Worm (Caenorhabditis elegans) whole organism, young adult: ENCODE data around the gene try-1.
A peak's percentile ranks its signal among the peaks of the same experiment; 100 is the strongest.

Source experiments
- B0019.2 ChIP-seq: fragments of 200-800 bp; sonication (Bioruptor generic); conservative IDR thresholded peaks from 2 replicates; pipeline ENCODE4 v1.3.6; 2022; ENCODE audit warnings: missing genetic modification reagents, missing genetic modification characterization, missing compliant biosample characterization
- B0035.1 ChIP-seq: sonication (generic microtip); optimal IDR thresholded peaks from 2 replicates; lab custom pipeline; 2016; ENCODE audit warnings: missing genetic modification characterization, mild to moderate bottlenecking, missing compliant biosample characterization, missing genotype, missing genetic modification reagents
- B0261.1 ChIP-seq: sonication (generic microtip); optimal IDR thresholded peaks from 2 replicates; lab custom pipeline; 2016; ENCODE audit warnings: mild to moderate bottlenecking, missing genetic modification characterization, moderate library complexity, missing compliant biosample characterization
- C06A6.2 ChIP-seq: fragments of 200-800 bp; sonication (Bioruptor generic); conservative IDR thresholded peaks from 2 replicates; pipeline ENCODE4 v1.3.6; 2022; ENCODE audit warnings: missing genetic modification characterization, missing compliant biosample characterization
- F23B12.7 ChIP-seq: sonication (generic microtip); optimal IDR thresholded peaks from 2 replicates; lab custom pipeline; 2017; ENCODE audit warnings: missing genetic modification characterization, mild to moderate bottlenecking, missing compliant biosample characterization, antibody characterized with exemption, moderate library complexity; ENCODE audit not compliant: insufficient read depth
- F57A8.1 ChIP-seq: fragments of 200-800 bp; sonication (Bioruptor generic); optimal IDR thresholded peaks from 2 replicates; lab custom pipeline; 2018; ENCODE audit warnings: mild to moderate bottlenecking, missing genetic modification characterization, moderate library complexity, missing compliant biosample characterization
- Y53G8AR.9 ChIP-seq: fragments of 200-800 bp; sonication (Bioruptor generic); conservative IDR thresholded peaks from 2 replicates; pipeline ENCODE4 v1.3.6; 2022; ENCODE audit warnings: missing genetic modification reagents, missing genetic modification characterization, missing compliant biosample characterization
- Y56A3A.18 ChIP-seq: fragments of 200-800 bp; sonication (Bioruptor generic); IDR thresholded peaks from 2 replicates; pipeline ENCODE4 v1.3.6; 2022; ENCODE audit warnings: missing genetic modification reagents, missing genetic modification characterization, missing compliant biosample characterization
- ZK185.1 ChIP-seq: sonication (generic microtip); optimal IDR thresholded peaks from 2 replicates; lab custom pipeline; 2016; ENCODE audit warnings: mild to moderate bottlenecking, missing genetic modification characterization, missing compliant biosample characterization; ENCODE audit not compliant: poor library complexity, severe bottlenecking
- akir-1 ChIP-seq: fragments of 200-800 bp; sonication (Bioruptor generic); optimal IDR thresholded peaks from 2 replicates; lab custom pipeline; 2018; ENCODE audit warnings: mild to moderate bottlenecking, missing genetic modification characterization, moderate library complexity, missing compliant biosample characterization
- aptf-3 ChIP-seq: fragments of 200-800 bp; sonication (Bioruptor generic); IDR thresholded peaks from 2 replicates; pipeline ENCODE4 v1.3.6; 2022; ENCODE audit warnings: missing genetic modification characterization, missing compliant biosample characterization
- ceh-100 ChIP-seq: fragments of 200-800 bp; sonication (Bioruptor generic); IDR thresholded peaks from 2 replicates; pipeline ENCODE4 v1.3.6; 2022; ENCODE audit warnings: missing genetic modification reagents, missing genetic modification characterization, missing compliant biosample characterization
- ceh-58 ChIP-seq: fragments of 200-800 bp; sonication (Bioruptor generic); IDR thresholded peaks from 2 replicates; pipeline ENCODE4 v1.3.6; 2022; ENCODE audit warnings: missing genetic modification characterization, missing compliant biosample characterization
- ceh-91 ChIP-seq: fragments of 200-800 bp; sonication (Bioruptor generic); IDR thresholded peaks from 2 replicates; pipeline ENCODE4 v1.3.6; 2022; ENCODE audit warnings: missing genetic modification reagents, missing genetic modification characterization, missing compliant biosample characterization
- die-1 ChIP-seq: sonication (generic microtip); optimal IDR thresholded peaks from 2 replicates; lab custom pipeline; 2016; ENCODE audit warnings: missing genotype, mild to moderate bottlenecking, missing genetic modification characterization, missing compliant biosample characterization
- dox-1 ChIP-seq: fragments of 200-800 bp; sonication (Bioruptor generic); IDR thresholded peaks from 2 replicates; pipeline ENCODE4 v1.3.6; 2022; ENCODE audit warnings: missing genetic modification reagents, missing genetic modification characterization, missing compliant biosample characterization
- dpl-1 ChIP-seq: fragments of 150-350 bp; optimal IDR thresholded peaks from 2 replicates; lab custom pipeline; 2014; ENCODE audit warnings: missing biosample characterization, missing genetic modification reagents, missing genetic modification characterization
- efl-1 ChIP-seq: fragments of 150-350 bp; optimal IDR thresholded peaks from 2 replicates; lab custom pipeline; 2014; ENCODE audit warnings: missing biosample characterization, missing genetic modification reagents, missing genetic modification characterization
- egrh-3 ChIP-seq: fragments of 200-800 bp; sonication (Bioruptor generic); IDR thresholded peaks from 2 replicates; pipeline ENCODE4 v1.3.6; 2022; ENCODE audit warnings: missing genetic modification reagents, missing genetic modification characterization, missing compliant biosample characterization
- gei-17 ChIP-seq: fragments of 200-800 bp; sonication (Bioruptor generic); optimal IDR thresholded peaks from 2 replicates; lab custom pipeline; 2018; ENCODE audit warnings: mild to moderate bottlenecking, missing genetic modification characterization, missing compliant biosample characterization
- him-1 ChIP-seq: sonication (generic microtip); optimal IDR thresholded peaks from 2 replicates; lab custom pipeline; 2016; ENCODE audit warnings: missing genotype, missing genetic modification reagents, missing genetic modification characterization, missing compliant biosample characterization
- hlh-12 ChIP-seq: sonication (generic microtip); optimal IDR thresholded peaks from 2 replicates; lab custom pipeline; 2016; ENCODE audit warnings: missing genetic modification characterization, missing compliant biosample characterization
- hmg-1.2 ChIP-seq: fragments of 200-800 bp; sonication (Bioruptor generic); IDR thresholded peaks from 2 replicates; pipeline ENCODE4 v1.3.6; 2022; ENCODE audit warnings: missing genetic modification reagents, missing genetic modification characterization, missing compliant biosample characterization
- hrde-1 ChIP-seq: sonication (generic microtip); optimal IDR thresholded peaks from 2 replicates; lab custom pipeline; 2016; ENCODE audit warnings: missing genetic modification characterization, mild to moderate bottlenecking, missing compliant biosample characterization, moderate library complexity, missing genotype, missing genetic modification reagents, borderline replicate concordance
- let-607 ChIP-seq, 2 experiments: fragments of 200-800 bp in 1 of 2; sonication (Bioruptor generic) in 1 of 2; sonication (generic microtip) in 1 of 2; optimal IDR thresholded peaks; 2 replicates each; lab custom pipeline; 2016 to 2018; ENCODE audit warnings: mild to moderate bottlenecking in 2 of 2, missing compliant biosample characterization in 2 of 2, missing genetic modification characterization in 2 of 2, moderate library complexity in 2 of 2, missing genotype in 1 of 2
- lin-40 ChIP-seq: sonication (generic microtip); optimal IDR thresholded peaks from 2 replicates; lab custom pipeline; 2016; ENCODE audit warnings: missing genetic modification characterization, mild to moderate bottlenecking, missing compliant biosample characterization, missing genotype, missing genetic modification reagents
- lsl-1 ChIP-seq: fragments of 200-800 bp; sonication (Bioruptor generic); optimal IDR thresholded peaks from 2 replicates; lab custom pipeline; 2018; ENCODE audit warnings: mild to moderate bottlenecking, missing genetic modification characterization, moderate library complexity, missing compliant biosample characterization
- lsy-27 ChIP-seq: sonication (generic microtip); optimal IDR thresholded peaks from 2 replicates; lab custom pipeline; 2017; ENCODE audit warnings: missing genetic modification characterization, mild to moderate bottlenecking, missing compliant biosample characterization, antibody characterized with exemption, missing genotype, borderline replicate concordance; ENCODE audit not compliant: insufficient read depth
- madf-10 ChIP-seq: sonication (generic microtip); optimal IDR thresholded peaks from 2 replicates; lab custom pipeline; 2016; ENCODE audit warnings: mild to moderate bottlenecking, missing genetic modification characterization, missing compliant biosample characterization
- madf-3 ChIP-seq: fragments of 200-800 bp; sonication (Bioruptor generic); IDR thresholded peaks from 2 replicates; pipeline ENCODE4 v1.3.6; 2022; ENCODE audit warnings: missing genetic modification reagents, missing genetic modification characterization, missing compliant biosample characterization
- mes-4 ChIP-seq: sonication (generic microtip); optimal IDR thresholded peaks from 2 replicates; lab custom pipeline; 2016; ENCODE audit warnings: missing genotype, missing genetic modification characterization, missing compliant biosample characterization
- nhr-120 ChIP-seq: fragments of 200-800 bp; sonication (Bioruptor generic); IDR thresholded peaks from 2 replicates; pipeline ENCODE4 v1.3.6; 2022; ENCODE audit warnings: missing genetic modification characterization, missing compliant biosample characterization
- nhr-90 ChIP-seq: sonication (generic microtip); optimal IDR thresholded peaks from 2 replicates; lab custom pipeline; 2016; ENCODE audit warnings: missing genotype, mild to moderate bottlenecking, missing genetic modification characterization, missing compliant biosample characterization
- pbrm-1 ChIP-seq: fragments of 200-800 bp; sonication (Bioruptor generic); IDR thresholded peaks from 2 replicates; pipeline ENCODE4 v1.3.6; 2022; ENCODE audit warnings: missing genetic modification reagents, missing genetic modification characterization, missing compliant biosample characterization
- pha-4 ChIP-seq: fragments of 150-350 bp; sonication (generic microtip); optimal IDR thresholded peaks from 2 replicates; lab custom pipeline; 2014; ENCODE audit warnings: missing biosample characterization, missing genetic modification reagents, missing genetic modification characterization
- rcor-1 ChIP-seq: fragments of 200-800 bp; sonication (Bioruptor generic); IDR thresholded peaks from 2 replicates; pipeline ENCODE4 v1.3.6; 2022; ENCODE audit warnings: missing genetic modification reagents, missing genetic modification characterization, missing compliant biosample characterization
- rec-8 ChIP-seq, 2 experiments: sonication (generic microtip); optimal IDR thresholded peaks; 2 replicates each; lab custom pipeline; 2016; ENCODE audit warnings: mild to moderate bottlenecking in 2 of 2, missing genetic modification characterization in 2 of 2, missing genetic modification reagents in 2 of 2, missing genotype in 2 of 2, missing biosample characterization in 1 of 2, missing compliant biosample characterization in 1 of 2, moderate library complexity in 1 of 2
- rpc-1 ChIP-seq, 2 experiments: fragments of 150-350 bp in 1 of 2; sonication (generic microtip) in 1 of 2; optimal IDR thresholded peaks; 2 replicates each; lab custom pipeline; 2014 to 2018; ENCODE audit warnings: missing biosample characterization in 1 of 2, missing genetic modification characterization in 1 of 2, missing genetic modification reagents in 1 of 2, missing genotype in 1 of 2
- snpc-1.1 ChIP-seq: sonication (generic microtip); optimal IDR thresholded peaks from 2 replicates; lab custom pipeline; 2017; ENCODE audit warnings: missing genetic modification characterization, mild to moderate bottlenecking, missing compliant biosample characterization, antibody characterized with exemption, moderate library complexity, missing genotype, missing genetic modification reagents; ENCODE audit not compliant: insufficient read depth
- snpc-4 ChIP-seq, 5 experiments: fragments of 150-350 bp in 1 of 5; sonication (generic microtip) in 4 of 5; optimal IDR thresholded peaks; 2 replicates each; lab custom pipeline; 2014 to 2018; ENCODE audit warnings: missing genetic modification characterization in 5 of 5, missing biosample characterization in 3 of 5, antibody characterized with exemption in 2 of 5, mild to moderate bottlenecking in 2 of 5, missing compliant biosample characterization in 2 of 5, missing genotype in 2 of 5, moderate library complexity in 2 of 5, missing genetic modification reagents in 1 of 5
- somi-1 ChIP-seq: fragments of 200-800 bp; sonication (Bioruptor generic); optimal IDR thresholded peaks from 2 replicates; lab custom pipeline; 2018; ENCODE audit warnings: mild to moderate bottlenecking, missing genetic modification characterization, missing compliant biosample characterization
- tbp1 ChIP-seq: fragments of 200-800 bp; sonication (Bioruptor generic); optimal IDR thresholded peaks from 2 replicates; lab custom pipeline; 2018; ENCODE audit warnings: mild to moderate bottlenecking, missing genetic modification characterization, missing compliant biosample characterization
- unc-62 ChIP-seq: fragments of 150-350 bp; optimal IDR thresholded peaks from 2 replicates; lab custom pipeline; 2014; ENCODE audit warnings: missing biosample characterization, missing genetic modification reagents, missing genetic modification characterization
- ztf-25 ChIP-seq: fragments of 200-800 bp; sonication (Bioruptor generic); IDR thresholded peaks from 2 replicates; pipeline ENCODE4 v1.3.6; 2022; ENCODE audit warnings: missing genetic modification reagents, missing genetic modification characterization, missing compliant biosample characterization
- ztf-28 ChIP-seq: fragments of 200-800 bp; sonication (Bioruptor generic); IDR thresholded peaks from 2 replicates; pipeline ENCODE4 v1.3.6; 2022; ENCODE audit warnings: missing genetic modification reagents, missing genetic modification characterization, missing compliant biosample characterization

Gene try-1

DNA sequence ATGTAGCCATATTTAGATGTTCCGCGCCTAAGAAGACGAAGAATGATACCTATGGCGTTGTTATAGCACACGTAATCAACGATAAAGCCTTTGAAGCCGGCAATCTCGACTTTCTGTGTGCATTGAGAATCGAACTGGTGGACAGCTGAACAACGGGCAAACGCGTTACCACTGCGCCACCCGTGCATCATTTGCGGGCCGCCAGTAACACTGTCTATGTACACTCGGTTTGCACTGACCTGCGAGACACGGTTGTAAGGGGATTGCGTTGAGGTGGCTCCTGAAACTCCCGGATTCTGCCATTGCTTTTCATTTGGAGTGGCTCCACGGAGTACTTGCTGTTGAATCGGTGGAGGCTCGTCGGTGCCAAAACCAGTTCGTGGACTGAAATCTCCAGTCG is 6.9 kb downstream of the try-1 start (continued):
- TF ChIP-seq hlh-12 (tag; lab: Kevin White, UChicago) (no peak), lin-40 (tag; lab: Kevin White, UChicago) (peak; percentile 32), rec-8 (tag; optimal IDR thresholded peaks at IDR 0.05; lab: Kevin White, UChicago) (peak; percentile 53 to 78), ceh-91 (GFP tag; lab: Robert Waterston, UW) (0 out of 2 replicates have a peak, but pooled peaks have one; percentile 43), mes-4 (tag; lab: Kevin White, UChicago) (peak; percentile 76), him-1 (peak; percentile 42), tbp1 (GFP tag; lab: Kevin White, UChicago) (peak; percentile 91), efl-1 (GFP tag; lab: Kevin White, UChicago) (no peak), B0261.1 (tag; lab: Kevin White, UChicago) (peak; percentile 79), Y56A3A.18 (peak; percentile 66; the same call in 1 of the 2 replicates), pha-4 (tag; lab: Kevin White, UChicago) (no peak), ZK185.1 (tag; lab: Kevin White, UChicago) (peak; percentile 82), ceh-58 (GFP tag; lab: Robert Waterston, UW) (0 out of 2 replicates have a peak, but pooled peaks have one; percentile 56), pbrm-1 (GFP tag; lab: Robert Waterston, UW) (0 out of 2 replicates have a peak, but pooled peaks have one; percentile 46), lsy-27 (tag; lab: Kevin White, UChicago) (no peak), dox-1 (GFP tag; lab: Robert Waterston, UW) (peak; percentile 64), ztf-28 (GFP tag; lab: Robert Waterston, UW) (0 out of 2 replicates have a peak, but pooled peaks have one; percentile 56), B0035.1 (tag; lab: Kevin White, UChicago) (no peak), F57A8.1 (GFP tag; lab: Kevin White, UChicago) (no peak), dpl-1 (GFP tag; lab: Kevin White, UChicago) (no peak), snpc-4 (GFP tag; optimal IDR thresholded peaks at IDR 0.05; lab: Kevin White, UChicago) (peak; percentile 64), snpc-4 (tag; optimal IDR thresholded peaks at IDR 0.05; lab: Kevin White, UChicago) (peak in 3 of 4 experiments; percentile 24 to 56 (median 29)), snpc-1.1 (tag; lab: Kevin White, UChicago) (no peak), aptf-3 (GFP tag; lab: Robert Waterston, UW) (peak; percentile 85; the same call in 1 of the 2 replicates), akir-1 (GFP tag; lab: Kevin White, UChicago) (no peak), lsl-1 (GFP tag; lab: Kevin White, UChicago) (peak; percentile 48), nhr-90 (peak; percentile 83), ceh-100 (GFP tag; lab: Robert Waterston, UW) (peak; percentile 33; the same call in 1 of the 2 replicates), die-1 (peak; percentile 64), madf-3 (0 out of 2 replicates have a peak, but pooled peaks have one; percentile 70), Y53G8AR.9 (peak; percentile 81), rpc-1 (optimal IDR thresholded peaks at IDR 0.05; lab: Kevin White, UChicago) (peak; percentile 73), rpc-1 (tag; optimal IDR thresholded peaks at IDR 0.05; lab: Kevin White, UChicago) (peak; percentile 77), egrh-3 (no peak), somi-1 (GFP tag; lab: Kevin White, UChicago) (peak; percentile 7), C06A6.2 (GFP tag; lab: Robert Waterston, UW) (no peak; the same call in 1 of the 2 replicates), rcor-1 (GFP tag; lab: Robert Waterston, UW) (peak; percentile 56; the same call in 1 of the 2 replicates), nhr-120 (0 out of 2 replicates have a peak, but pooled peaks have one; percentile 71), unc-62 (GFP tag; lab: Kevin White, UChicago) (no peak), B0019.2 (no peak), hmg-1.2 (peak; percentile 59), madf-10 (no peak), gei-17 (GFP tag; lab: Kevin White, UChicago) (peak; percentile 21), hrde-1 (tag; lab: Kevin White, UChicago) (peak; percentile 84), F23B12.7 (tag; lab: Kevin White, UChicago) (peak; percentile 38), ztf-25 (GFP tag; lab: Robert Waterston, UW) (no peak), let-607 (tag; optimal IDR thresholded peaks at IDR 0.05; lab: Kevin White, UChicago) (peak in 1 of 2 experiments; percentile 40)
